Worm (Caenorhabditis elegans) whole organism, mixed stage, embryonic: Measurements from ENCODE around the gene F41E7.2.

Experiments
- elt-3 ChIP-seq: fragments of 150-350 bp; optimal IDR thresholded peaks from 2 replicates; lab custom pipeline; 2014; ENCODE audit warnings: missing biosample characterization, missing genetic modification characterization
- ham-2 ChIP-seq: fragments of 200-800 bp; sonication (Bioruptor generic); optimal IDR thresholded peaks from 2 replicates; lab custom pipeline; 2018; ENCODE audit warnings: mild to moderate bottlenecking, missing genetic modification characterization, missing compliant biosample characterization
- lsy-2 ChIP-seq: fragments of 150-350 bp; optimal IDR thresholded peaks from 2 replicates; lab custom pipeline; 2014; ENCODE audit warnings: missing biosample characterization, missing genetic modification characterization
- nhr-76 ChIP-seq: sonication (generic microtip); optimal IDR thresholded peaks from 2 replicates; lab custom pipeline; 2017; ENCODE audit warnings: missing biosample characterization, missing genetic modification characterization
- pha-4 ChIP-seq: fragments of 150-350 bp; optimal IDR thresholded peaks from 2 replicates; lab custom pipeline; 2018; ENCODE audit warnings: missing biosample characterization, missing genetic modification reagents, missing genetic modification characterization
- snpc-4 ChIP-seq: fragments of 150-350 bp; optimal IDR thresholded peaks from 2 replicates; lab custom pipeline; 2014; ENCODE audit warnings: missing biosample characterization, missing genetic modification characterization
- unc-39 ChIP-seq: fragments of 150-350 bp; optimal IDR thresholded peaks from 2 replicates; lab custom pipeline; 2014; ENCODE audit warnings: missing biosample characterization, missing genetic modification characterization
- unc-62 ChIP-seq: fragments of 150-350 bp; optimal IDR thresholded peaks from 2 replicates; lab custom pipeline; 2014; ENCODE audit warnings: missing biosample characterization, missing genetic modification reagents, missing genetic modification characterization

DNA sequence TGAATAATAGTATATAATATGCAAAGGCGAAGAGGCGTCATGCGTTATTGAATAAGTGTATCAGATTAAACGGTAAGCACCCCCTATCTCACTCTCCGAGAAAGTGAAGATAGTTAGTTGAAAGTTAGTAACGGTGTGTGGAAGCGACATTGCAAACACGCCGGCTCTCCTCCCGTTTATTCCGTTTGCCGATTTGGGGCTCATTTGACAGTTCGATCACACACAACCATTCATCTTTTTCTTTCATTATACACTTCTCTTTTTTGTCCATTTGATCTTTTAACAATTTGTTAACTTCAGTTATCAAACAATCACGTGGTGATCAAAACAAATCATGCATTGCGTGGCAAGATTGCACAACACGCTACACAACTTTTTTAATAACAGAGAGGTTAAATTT lies 5.8 kb downstream of the F41E7.2 start, which contains the start of gene slc-9B.1:
- TF ChIP-seq unc-62 (no peak), elt-3 (tag; lab: Kevin White, UChicago) (no peak), pha-4 (tag; lab: Kevin White, UChicago) (no peak), lsy-2 (tag; lab: Kevin White, UChicago) (no peak), nhr-76 (no peak), snpc-4 (tag; lab: Kevin White, UChicago) (no peak), ham-2 (no peak), unc-39 (no peak)
